Fruit fly (Drosophila melanogaster) whole organism, pupa: ENCODE measurements around the gene Lsp1gamma.

Experiments used
- CG10348 ChIP-seq: fragments of 200-800 bp; sonication (Bioruptor generic); IDR thresholded peaks from 2 replicates; pipeline ENCODE4 v1.3.6; 2022; ENCODE audit warnings: missing biosample characterization, missing genetic modification characterization
- CG12605 ChIP-seq: fragments of 200-800 bp; sonication (Bioruptor generic); IDR thresholded peaks from 2 replicates; pipeline ENCODE4 v1.3.6; 2022; ENCODE audit warnings: missing biosample characterization, missing genetic modification characterization
- CG13204 ChIP-seq: fragments of 200-800 bp; sonication (Bioruptor generic); optimal IDR thresholded peaks from 2 replicates; lab custom pipeline; 2018; ENCODE audit warnings: missing biosample characterization, mild to moderate bottlenecking, missing genetic modification characterization, moderate library complexity
- CG14655 ChIP-seq: fragments of 200-800 bp; sonication (Bioruptor generic); optimal IDR thresholded peaks from 3 replicates; lab custom pipeline; 2017; ENCODE audit warnings: mild to moderate bottlenecking, missing biosample characterization, missing genetic modification reagents, missing genetic modification characterization
- CG15710 ChIP-seq: fragments of 200-800 bp; sonication (Bioruptor generic); optimal IDR thresholded peaks from 2 replicates; lab custom pipeline; 2018; ENCODE audit warnings: missing biosample characterization, mild to moderate bottlenecking, missing genetic modification characterization, moderate library complexity
- CG17806 ChIP-seq: fragments of 200-800 bp; sonication (Bioruptor generic); optimal IDR thresholded peaks from 2 replicates; lab custom pipeline; 2018; ENCODE audit warnings: missing biosample characterization, mild to moderate bottlenecking, missing genetic modification characterization, moderate library complexity
- CG32121 ChIP-seq: fragments of 200-800 bp; sonication (Bioruptor generic); IDR thresholded peaks from 2 replicates; pipeline ENCODE4 v1.3.6; 2022; ENCODE audit warnings: missing biosample characterization, missing genetic modification characterization
- CG34367 ChIP-seq: fragments of 200-800 bp; sonication (Bioruptor generic); optimal IDR thresholded peaks from 2 replicates; lab custom pipeline; 2018; ENCODE audit warnings: missing biosample characterization, mild to moderate bottlenecking, missing genetic modification characterization
- CG4496 ChIP-seq: fragments of 200-800 bp; sonication (Bioruptor generic); IDR thresholded peaks from 3 replicates; pipeline ENCODE4 v1.3.6; 2022; ENCODE audit warnings: missing biosample characterization, missing genetic modification characterization
- CG8159 ChIP-seq: fragments of 200-800 bp; sonication (Bioruptor generic); optimal IDR thresholded peaks from 3 replicates; lab custom pipeline; 2018; ENCODE audit warnings: missing biosample characterization, mild to moderate bottlenecking, missing genetic modification characterization, moderate library complexity
- CG8301 ChIP-seq: fragments of 200-800 bp; sonication (Bioruptor generic); optimal IDR thresholded peaks from 2 replicates; lab custom pipeline; 2018; ENCODE audit warnings: missing biosample characterization, mild to moderate bottlenecking, missing genetic modification characterization
- CG9948 ChIP-seq: fragments of 200-800 bp; sonication (Bioruptor generic); optimal IDR thresholded peaks from 2 replicates; lab custom pipeline; 2018; ENCODE audit warnings: missing biosample characterization, mild to moderate bottlenecking, missing genetic modification characterization, moderate library complexity
- D1 ChIP-seq: fragments of 200-800 bp; sonication (Bioruptor generic); optimal IDR thresholded peaks from 2 replicates; lab custom pipeline; 2018; ENCODE audit warnings: missing biosample characterization, mild to moderate bottlenecking, missing genetic modification characterization, moderate library complexity
- EcR ChIP-seq: fragments of 200-800 bp; sonication (Bioruptor generic); optimal IDR thresholded peaks from 3 replicates; lab custom pipeline; 2019; ENCODE audit warnings: missing biosample characterization, missing genetic modification characterization, mild to moderate bottlenecking, moderate library complexity, missing genetic modification reagents
- Ets98B ChIP-seq: fragments of 200-800 bp; sonication (Bioruptor generic); IDR thresholded peaks from 2 replicates; pipeline ENCODE4 v1.3.6; 2022; ENCODE audit warnings: missing biosample characterization, missing genetic modification characterization
- Pif1A ChIP-seq: fragments of 200-800 bp; sonication (Bioruptor generic); optimal IDR thresholded peaks from 3 replicates; lab custom pipeline; 2016; ENCODE audit warnings: missing biosample characterization, missing genetic modification characterization
- Pif1B ChIP-seq: fragments of 200-800 bp; sonication (Bioruptor generic); optimal IDR thresholded peaks from 3 replicates; lab custom pipeline; 2016; ENCODE audit warnings: missing biosample characterization, missing genetic modification characterization
- Snoo ChIP-seq: fragments of 200-800 bp; sonication (Bioruptor generic); optimal IDR thresholded peaks from 3 replicates; lab custom pipeline; 2017; ENCODE audit warnings: missing biosample characterization, mild to moderate bottlenecking, missing genetic modification characterization, inconsistent platforms
- fd96Ca ChIP-seq: fragments of 200-800 bp; sonication (Bioruptor generic); IDR thresholded peaks from 3 replicates; pipeline ENCODE4 v1.3.6; 2022; ENCODE audit warnings: missing biosample characterization, missing genetic modification characterization
- gl ChIP-seq: fragments of 200-800 bp; sonication (Bioruptor generic); optimal IDR thresholded peaks from 2 replicates; lab custom pipeline; 2018; ENCODE audit warnings: missing biosample characterization, mild to moderate bottlenecking, missing genetic modification characterization
- rn ChIP-seq: fragments of 200-800 bp; sonication (Bioruptor generic); IDR thresholded peaks from 2 replicates; pipeline ENCODE4 v1.3.6; 2022; ENCODE audit warnings: missing biosample characterization, missing genetic modification characterization

Gene Lsp1gamma

DNA sequence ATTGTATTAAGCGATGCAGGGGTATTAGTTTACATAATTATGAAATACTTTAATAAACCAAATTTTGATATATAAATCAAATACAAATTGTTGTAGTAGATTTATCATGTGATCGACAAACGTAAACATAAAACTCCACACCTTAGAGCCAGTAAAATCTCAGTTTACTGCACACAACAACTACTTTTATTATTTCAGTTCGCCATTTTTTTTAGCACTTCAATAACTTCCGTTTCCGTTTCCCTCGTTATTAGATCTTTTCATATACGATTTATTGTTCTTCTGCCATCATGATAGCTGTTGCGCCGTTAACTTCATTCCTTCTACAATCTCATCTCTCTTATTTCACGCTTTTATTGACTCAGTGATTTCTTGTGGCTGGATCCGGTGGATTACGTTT, 9.0 kb downstream of the Lsp1gamma start, which contains the start of gene CG13405:
CG13405 (minus strand) TSS at position 101 of the 400 bp plus-strand sequence.
- TF ChIP-seq CG34367 (tag; lab: Kevin White, UChicago) (no peak), rn (GFP tag; lab: Robert Waterston, UW) (no peak), CG8301 (tag; lab: Kevin White, UChicago) (no peak), CG9948 (tag; lab: Kevin White, UChicago) (no peak), CG32121 (no peak), D1 (tag; lab: Kevin White, UChicago) (no peak), CG10348 (GFP tag; lab: Robert Waterston, UW) (no peak), EcR (GFP tag; lab: Kevin White, UChicago) (no peak), CG12605 (GFP tag; lab: Robert Waterston, UW) (no peak), Pif1B (no peak), gl (no peak), Snoo (no peak), Ets98B (GFP tag; lab: Robert Waterston, UW) (no peak), CG17806 (tag; lab: Kevin White, UChicago) (no peak), CG15710 (tag; lab: Kevin White, UChicago) (no peak), CG4496 (GFP tag; lab: Robert Waterston, UW) (no peak), fd96Ca (no peak), CG13204 (GFP tag; lab: Kevin White, UChicago) (no peak)

dm6 chr3L:82929-83328, 16.7 kb downstream of the Lsp1gamma start:
- TF ChIP-seq CG34367 (tag; lab: Kevin White, UChicago) (no peak), Ets98B (GFP tag; lab: Robert Waterston, UW) (no peak), gl (peak; percentile 11), CG12605 (GFP tag; lab: Robert Waterston, UW) (no peak), CG13204 (GFP tag; lab: Kevin White, UChicago) (no peak)

- TF ChIP-seq Pif1B (no peak), CG14655 (GFP tag; lab: Kevin White, UChicago) (peak; percentile 36), CG8159 (tag; lab: Kevin White, UChicago) (peak; percentile 46), gl (peak; percentile 62), fd96Ca (no peak), CG34367 (tag; lab: Kevin White, UChicago) (peak; percentile 19), CG4496 (GFP tag; lab: Robert Waterston, UW) (no peak), Pif1A (GFP tag; lab: Kevin White, UChicago) (peak; percentile 30), CG8301 (tag; lab: Kevin White, UChicago) (no peak), CG10348 (GFP tag; lab: Robert Waterston, UW) (no peak), EcR (GFP tag; lab: Kevin White, UChicago) (peak; percentile 61), CG9948 (tag; lab: Kevin White, UChicago) (no peak), CG17806 (tag; lab: Kevin White, UChicago) (no peak), D1 (tag; lab: Kevin White, UChicago) (no peak), CG12605 (GFP tag; lab: Robert Waterston, UW) (no peak), CG13204 (GFP tag; lab: Kevin White, UChicago) (peak; percentile 25), Snoo (peak; percentile 14)
Observed at dm6 chr3L:85204-85811, 19.1 kb downstream of the Lsp1gamma start.

DNA sequence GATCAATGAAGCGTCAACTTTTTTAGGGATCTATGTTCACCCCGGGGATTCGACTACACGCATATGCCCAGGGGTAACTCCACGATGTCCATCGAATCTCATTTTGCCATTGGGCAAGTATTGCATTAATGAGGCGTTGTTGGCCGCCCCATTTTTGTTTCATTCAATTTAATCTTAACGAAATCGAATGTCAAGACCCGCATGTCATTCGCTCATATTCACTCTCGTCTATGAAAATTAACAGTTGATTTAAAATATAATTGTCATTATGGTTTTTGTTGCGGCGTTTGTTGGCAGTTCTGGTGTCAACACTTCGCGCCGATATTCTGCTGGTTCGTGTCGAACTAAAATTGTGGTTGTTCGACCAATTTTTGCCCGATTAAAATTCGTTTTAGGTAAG, 20.7 kb downstream of the Lsp1gamma start:
- TF ChIP-seq CG17806 (tag; lab: Kevin White, UChicago), result no peak
- TF ChIP-seq CG13204 (GFP tag; lab: Kevin White, UChicago), result no peak
- no peak for TF ChIP-seq fd96Ca
- TF ChIP-seq CG34367 (tag; lab: Kevin White, UChicago), result no peak
- TF ChIP-seq rn (GFP tag; lab: Robert Waterston, UW), result no peak
- no peak for TF ChIP-seq D1 (tag; lab: Kevin White, UChicago)
- TF ChIP-seq CG10348 (GFP tag; lab: Robert Waterston, UW), result no peak
- TF ChIP-seq CG4496 (GFP tag; lab: Robert Waterston, UW), result no peak

DNA sequence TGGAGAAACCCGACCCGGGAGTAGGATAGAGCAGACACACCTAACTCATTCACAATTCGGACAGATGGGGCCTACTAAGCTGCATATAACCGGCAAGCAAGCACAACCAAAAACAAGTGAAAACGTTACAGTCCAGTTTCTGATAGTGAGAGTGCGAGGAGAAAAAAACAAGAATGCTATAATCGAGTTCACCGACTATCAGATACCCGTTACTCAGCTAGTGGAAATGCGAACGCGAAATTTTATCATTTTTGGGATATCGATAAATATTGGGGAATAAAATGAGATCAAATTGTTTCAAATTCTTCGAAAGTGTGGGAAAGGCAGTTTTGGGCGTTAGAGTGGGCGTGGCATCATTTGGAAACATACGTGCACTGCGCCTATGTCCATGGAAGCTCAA, 24.7 kb downstream of the Lsp1gamma start:
- peak; percentile 26 for TF ChIP-seq CG8301 (tag; lab: Kevin White, UChicago)
- TF ChIP-seq CG9948 (tag; lab: Kevin White, UChicago), result no peak
- TF ChIP-seq CG12605 (GFP tag; lab: Robert Waterston, UW), result no peak
- TF ChIP-seq CG4496 (GFP tag; lab: Robert Waterston, UW), result no peak
- TF ChIP-seq Snoo, result no peak
- TF ChIP-seq D1 (tag; lab: Kevin White, UChicago), result no peak
- TF ChIP-seq, all 21 proteins: peak for 1

- TF ChIP-seq Pif1A (GFP tag; lab: Kevin White, UChicago) (no peak), CG32121 (no peak), CG10348 (GFP tag; lab: Robert Waterston, UW) (no peak), CG34367 (tag; lab: Kevin White, UChicago) (no peak), Snoo (no peak), Ets98B (GFP tag; lab: Robert Waterston, UW) (no peak)
Observed at dm6 chr3L:91933-92332, 25.7 kb downstream of the Lsp1gamma start.
